Fruit fly (Drosophila melanogaster) whole organism, embryonic: Measurements from ENCODE around the gene sing.

Experiments used
- Antp ChIP-seq: fragments of 200-800 bp; sonication (Bioruptor generic); optimal IDR thresholded peaks from 3 replicates; lab custom pipeline; 2016; ENCODE audit warnings: missing biosample characterization, missing genetic modification characterization
- CG11093 ChIP-seq: fragments of 200-800 bp; sonication (Bioruptor generic); IDR thresholded peaks from 3 replicates; pipeline ENCODE4 v1.3.6; 2022; ENCODE audit warnings: missing biosample characterization, missing genetic modification characterization
- CG11398 ChIP-seq: fragments of 200-800 bp; sonication (Bioruptor generic); optimal IDR thresholded peaks from 2 replicates; lab custom pipeline; 2016; ENCODE audit warnings: missing biosample characterization, missing genetic modification characterization
- CG13123 ChIP-seq: fragments of 200-800 bp; sonication (Bioruptor generic); optimal IDR thresholded peaks from 2 replicates; lab custom pipeline; 2016; ENCODE audit warnings: missing biosample characterization, missing genetic modification characterization
- CG13287 ChIP-seq: fragments of 200-800 bp; sonication (Bioruptor generic); IDR thresholded peaks from 2 replicates; pipeline ENCODE4 v1.3.6; 2022; ENCODE audit warnings: missing biosample characterization, missing genetic modification characterization; ENCODE audit not compliant: partially characterized antibody
- CG14014 ChIP-seq: fragments of 200-800 bp; sonication (Bioruptor generic); IDR thresholded peaks from 2 replicates; pipeline ENCODE4 v1.3.6; 2022; ENCODE audit warnings: missing biosample characterization, missing genetic modification characterization
- CG14441 ChIP-seq: fragments of 200-800 bp; sonication (Bioruptor generic); IDR thresholded peaks from 2 replicates; pipeline ENCODE4 v1.3.6; 2022; ENCODE audit warnings: missing biosample characterization, missing genetic modification characterization
- CG14965 ChIP-seq: fragments of 200-800 bp; sonication (Bioruptor generic); optimal IDR thresholded peaks from 2 replicates; lab custom pipeline; 2016; ENCODE audit warnings: missing biosample characterization, missing genetic modification characterization, borderline replicate concordance
- CG1529 ChIP-seq: fragments of 200-800 bp; sonication (Bioruptor generic); optimal IDR thresholded peaks from 3 replicates; lab custom pipeline; 2018; ENCODE audit warnings: missing biosample characterization, missing genetic modification characterization
- CG1603 ChIP-seq: fragments of 200-800 bp; sonication (Bioruptor generic); optimal IDR thresholded peaks from 2 replicates; lab custom pipeline; 2019; ENCODE audit warnings: missing biosample characterization, mild to moderate bottlenecking, missing genetic modification characterization, moderate library complexity
- CG16863 ChIP-seq: fragments of 200-800 bp; sonication (Bioruptor generic); optimal IDR thresholded peaks from 3 replicates; lab custom pipeline; 2016; ENCODE audit warnings: missing biosample characterization, missing genetic modification characterization
- CG18476 ChIP-seq: fragments of 200-800 bp; sonication (Bioruptor generic); optimal IDR thresholded peaks from 2 replicates; lab custom pipeline; 2016; ENCODE audit warnings: missing biosample characterization, mild to moderate bottlenecking, missing genetic modification characterization
- CG30020 ChIP-seq: fragments of 200-800 bp; optimal IDR thresholded peaks from 2 replicates; lab custom pipeline; 2019; ENCODE audit warnings: missing biosample characterization, mild to moderate bottlenecking, missing genetic modification characterization, moderate library complexity
- CG3065 ChIP-seq: fragments of 200-800 bp; sonication (Bioruptor generic); optimal IDR thresholded peaks from 2 replicates; lab custom pipeline; 2016; ENCODE audit warnings: missing biosample characterization, missing genetic modification characterization
- CG32767 ChIP-seq: fragments of 200-800 bp; sonication (Bioruptor generic); IDR thresholded peaks from 2 replicates; pipeline ENCODE4 v1.3.6; 2022; ENCODE audit warnings: missing biosample characterization, missing genetic modification characterization
- CG34422 ChIP-seq: fragments of 200-800 bp; sonication (Bioruptor generic); IDR thresholded peaks from 3 replicates; pipeline ENCODE4 v1.3.6; 2022; ENCODE audit warnings: missing biosample characterization, missing genetic modification characterization
- CG6272 ChIP-seq: fragments of 200-800 bp; sonication (Bioruptor generic); IDR thresholded peaks from 2 replicates; pipeline ENCODE4 v1.3.6; 2022; ENCODE audit warnings: missing biosample characterization, missing genetic modification characterization
- CG6791 ChIP-seq: fragments of 200-800 bp; sonication (Bioruptor generic); IDR thresholded peaks from 3 replicates; pipeline ENCODE4 v1.3.6; 2022; ENCODE audit warnings: missing biosample characterization, missing genetic modification characterization; ENCODE audit not compliant: partially characterized antibody
- CG6854 ChIP-seq: fragments of 200-800 bp; sonication (Bioruptor generic); optimal IDR thresholded peaks from 3 replicates; lab custom pipeline; 2017; ENCODE audit warnings: missing biosample characterization, mild to moderate bottlenecking, missing genetic modification characterization
- CG8089 ChIP-seq: fragments of 200-800 bp; sonication (Bioruptor generic); optimal IDR thresholded peaks from 3 replicates; lab custom pipeline; 2016; ENCODE audit warnings: missing biosample characterization, missing genetic modification characterization
- CG8290 ChIP-seq, 3 experiments: fragments of 200-800 bp; sonication (Bioruptor generic); optimal IDR thresholded peaks; 2 replicates each; lab custom pipeline; 2016 to 2019; ENCODE audit warnings: missing biosample characterization in 3 of 3, missing genetic modification characterization in 3 of 3, mild to moderate bottlenecking in 2 of 3, moderate library complexity in 1 of 3
- Dek ChIP-seq: fragments of 200-800 bp; sonication (Bioruptor generic); optimal IDR thresholded peaks from 3 replicates; lab custom pipeline; 2019; ENCODE audit warnings: missing biosample characterization, mild to moderate bottlenecking, missing genetic modification characterization, moderate library complexity
- Doc3 ChIP-seq: fragments of 200-800 bp; sonication (Bioruptor generic); IDR thresholded peaks from 3 replicates; pipeline ENCODE4 v1.3.6; 2022; ENCODE audit warnings: missing biosample characterization, missing genetic modification characterization; ENCODE audit not compliant: partially characterized antibody
- Hr3 ChIP-seq: fragments of 200-800 bp; sonication (Bioruptor generic); optimal IDR thresholded peaks from 3 replicates; lab custom pipeline; 2016; ENCODE audit warnings: missing biosample characterization, missing genetic modification characterization
- MESR4 ChIP-seq: fragments of 200-800 bp; sonication (Bioruptor generic); optimal IDR thresholded peaks from 2 replicates; lab custom pipeline; 2018; ENCODE audit warnings: missing biosample characterization, mild to moderate bottlenecking, missing genetic modification characterization, moderate library complexity
- NFAT ChIP-seq: fragments of 200-800 bp; sonication (Bioruptor generic); IDR thresholded peaks from 2 replicates; pipeline ENCODE4 v1.3.6; 2022; ENCODE audit warnings: missing biosample characterization, missing genetic modification characterization
- Oaz ChIP-seq: fragments of 200-800 bp; sonication (Bioruptor generic); IDR thresholded peaks from 2 replicates; pipeline ENCODE4 v1.3.6; 2022; ENCODE audit warnings: missing biosample characterization, missing genetic modification characterization
- Optix ChIP-seq: fragments of 200-800 bp; sonication (Bioruptor generic); IDR thresholded peaks from 3 replicates; pipeline ENCODE4 v1.3.6; 2022; ENCODE audit warnings: missing biosample characterization, missing genetic modification characterization
- Pdp1 ChIP-seq, 2 experiments: fragments of 200-800 bp; sonication (Bioruptor generic); optimal IDR thresholded peaks; 3 replicates each; lab custom pipeline; 2016; ENCODE audit warnings: missing biosample characterization in 2 of 2, missing genetic modification characterization in 2 of 2, mild to moderate bottlenecking in 1 of 2, moderate library complexity in 1 of 2
- Poxn ChIP-seq: fragments of 200-800 bp; sonication (Bioruptor generic); IDR thresholded peaks from 2 replicates; pipeline ENCODE4 v1.3.6; 2022; ENCODE audit warnings: missing biosample characterization, missing genetic modification characterization
- Rfx ChIP-seq: fragments of 200-800 bp; sonication (Bioruptor generic); IDR thresholded peaks from 2 replicates; pipeline ENCODE4 v1.3.6; 2022; ENCODE audit warnings: missing biosample characterization, missing genetic modification characterization
- Scr ChIP-seq: fragments of 200-800 bp; sonication (Bioruptor generic); IDR thresholded peaks from 2 replicates; pipeline ENCODE4 v1.3.6; 2022; ENCODE audit warnings: missing biosample characterization, missing genetic modification characterization; ENCODE audit not compliant: partially characterized antibody
- Ssrp ChIP-seq: fragments of 200-800 bp; sonication (Bioruptor generic); optimal IDR thresholded peaks from 2 replicates; lab custom pipeline; 2018; ENCODE audit warnings: missing biosample characterization, mild to moderate bottlenecking, missing genetic modification characterization, moderate library complexity
- Stat92E ChIP-seq, 3 experiments: fragments of >200 bp in 2 of 3; fragments of 200-800 bp in 1 of 3; sonication (Bioruptor generic) in 1 of 3; optimal IDR thresholded peaks; 2 replicates each; lab custom pipeline; 2017 to 2019; ENCODE audit warnings: missing biosample characterization in 3 of 3, missing genetic modification characterization in 3 of 3, mild to moderate bottlenecking in 1 of 3, moderate library complexity in 1 of 3
- bsh ChIP-seq, 2 experiments: fragments of 200-800 bp; sonication (Bioruptor generic); optimal IDR thresholded peaks; 2 replicates each; lab custom pipeline; 2017 to 2018; ENCODE audit warnings: mild to moderate bottlenecking in 2 of 2, missing biosample characterization in 2 of 2, missing genetic modification characterization in 2 of 2, moderate library complexity in 1 of 2
- cas ChIP-seq: fragments of 200-800 bp; sonication (Bioruptor generic); IDR thresholded peaks from 2 replicates; pipeline ENCODE4 v1.3.6; 2022; ENCODE audit warnings: missing biosample characterization, missing genetic modification characterization
- dimm ChIP-seq: fragments of 200-800 bp; sonication (Bioruptor generic); IDR thresholded peaks from 2 replicates; pipeline ENCODE4 v1.3.6; 2022; ENCODE audit warnings: missing biosample characterization, missing genetic modification characterization
- dmrt11E ChIP-seq: fragments of 200-800 bp; sonication (Bioruptor generic); optimal IDR thresholded peaks from 3 replicates; lab custom pipeline; 2018; ENCODE audit warnings: missing biosample characterization, mild to moderate bottlenecking, missing genetic modification characterization, moderate library complexity
- dpn ChIP-seq, 2 experiments: fragments of 200-800 bp; sonication (Bioruptor generic); optimal IDR thresholded peaks; 3 replicates each; lab custom pipeline; 2016; ENCODE audit warnings: missing biosample characterization in 2 of 2, missing genetic modification characterization in 2 of 2
- fd96Cb ChIP-seq: fragments of 200-800 bp; sonication (Bioruptor generic); optimal IDR thresholded peaks from 2 replicates; lab custom pipeline; 2018; ENCODE audit warnings: missing biosample characterization, mild to moderate bottlenecking, missing genetic modification characterization, moderate library complexity
- fru ChIP-seq: fragments of >200 bp; optimal IDR thresholded peaks from 2 replicates; lab custom pipeline; 2017
- grau ChIP-seq: fragments of 200-800 bp; optimal IDR thresholded peaks from 3 replicates; lab custom pipeline; 2019; ENCODE audit warnings: missing biosample characterization, mild to moderate bottlenecking, missing genetic modification characterization, moderate library complexity
- gsb-n ChIP-seq: fragments of 200-800 bp; sonication (Bioruptor generic); optimal IDR thresholded peaks from 3 replicates; lab custom pipeline; 2018; ENCODE audit warnings: missing biosample characterization, mild to moderate bottlenecking, missing genetic modification characterization
- hbn ChIP-seq: fragments of 200-800 bp; sonication (Bioruptor generic); IDR thresholded peaks from 2 replicates; pipeline ENCODE4 v1.3.6; 2022; ENCODE audit warnings: missing biosample characterization, missing genetic modification characterization; ENCODE audit not compliant: partially characterized antibody
- knrl ChIP-seq: fragments of 200-800 bp; sonication (Bioruptor generic); IDR thresholded peaks from 3 replicates; pipeline ENCODE4 v1.3.6; 2022; ENCODE audit warnings: missing biosample characterization, missing genetic modification characterization; ENCODE audit not compliant: partially characterized antibody
- nau ChIP-seq: fragments of 200-800 bp; sonication (Bioruptor generic); optimal IDR thresholded peaks from 3 replicates; lab custom pipeline; 2017; ENCODE audit warnings: missing biosample characterization, mild to moderate bottlenecking, missing genetic modification characterization, missing genetic modification reagents
- row ChIP-seq: fragments of 200-800 bp; sonication (Bioruptor generic); IDR thresholded peaks from 3 replicates; pipeline ENCODE4 v1.3.6; 2022; ENCODE audit warnings: missing biosample characterization, missing genetic modification characterization
- tna ChIP-seq: fragments of 200-800 bp; sonication (Bioruptor generic); IDR thresholded peaks from 2 replicates; pipeline ENCODE4 v1.3.6; 2022; ENCODE audit warnings: missing biosample characterization, missing genetic modification characterization; ENCODE audit not compliant: partially characterized antibody
- wdn ChIP-seq: fragments of 200-800 bp; sonication (Bioruptor generic); IDR thresholded peaks from 2 replicates; pipeline ENCODE4 v1.3.6; 2022; ENCODE audit warnings: missing biosample characterization, missing genetic modification characterization

Gene sing

dm6 chrX:16637106-16637590 is 41.9 kb upstream of the sing start, which contains the start of gene Rok (continued):
- TF ChIP-seq Optix (GFP tag; lab: Robert Waterston, UW) (no peak), CG13287 (GFP tag; lab: Robert Waterston, UW) (peak; percentile 77), Scr (GFP tag; lab: Robert Waterston, UW) (peak; percentile 81), Oaz (no peak), row (peak; percentile 37; the same call in 2 of the 3 replicates), CG30020 (tag; lab: Kevin White, UChicago) (peak; percentile 46), CG14965 (GFP tag; lab: Kevin White, UChicago) (no peak), dmrt11E (tag; lab: Kevin White, UChicago) (no peak), CG11398 (no peak), fd96Cb (tag; lab: Kevin White, UChicago) (no peak), gsb-n (no peak), Poxn (GFP tag; lab: Robert Waterston, UW) (no peak), dimm (GFP tag; lab: Robert Waterston, UW) (no peak), CG8089 (GFP tag; lab: Kevin White, UChicago) (no peak), Dek (no peak), CG14441 (GFP tag; lab: Robert Waterston, UW) (peak; percentile 7; the same call in 1 of the 2 replicates), CG16863 (GFP tag; lab: Kevin White, UChicago) (no peak), Pdp1 (GFP tag; optimal IDR thresholded peaks at IDR 0.05; lab: Kevin White, UChicago) (peak in 1 of 2 experiments; percentile 46), CG8290 (GFP tag; optimal IDR thresholded peaks at IDR 0.05; lab: Kevin White, UChicago) (no peak), CG8290 (tag; optimal IDR thresholded peaks at IDR 0.05; lab: Kevin White, UChicago) (peak in 1 of 2 experiments; percentile 38), CG3065 (GFP tag; lab: Kevin White, UChicago) (no peak), CG1603 (peak; percentile 61), Rfx (GFP tag; lab: Robert Waterston, UW) (peak; percentile 26; the same call in 1 of the 2 replicates), CG32767 (peak; percentile 24; the same call in 1 of the 2 replicates), CG13123 (GFP tag; lab: Kevin White, UChicago) (no peak), NFAT (GFP tag; lab: Robert Waterston, UW) (0 out of 2 replicates have a peak, but pooled peaks have one; percentile 32), Antp (GFP tag; lab: Kevin White, UChicago) (peak; percentile 9), CG18476 (GFP tag; lab: Kevin White, UChicago) (no peak), Doc3 (GFP tag; lab: Robert Waterston, UW) (peak; percentile 60; the same call in 1 of the 3 replicates), knrl (GFP tag; lab: Robert Waterston, UW) (peak; percentile 83), CG6791 (GFP tag; lab: Robert Waterston, UW) (peak; percentile 87), CG14014 (GFP tag; lab: Robert Waterston, UW) (no peak), CG34422 (GFP tag; lab: Robert Waterston, UW) (peak; percentile 18), Stat92E (GFP tag; optimal IDR thresholded peaks at IDR 0.05; lab: Kevin White, UChicago) (no peak), dpn (GFP tag; optimal IDR thresholded peaks at IDR 0.05; lab: Kevin White, UChicago) (no peak), Ssrp (tag; lab: Kevin White, UChicago) (no peak), CG6854 (GFP tag; lab: Kevin White, UChicago) (peak; percentile 42), grau (tag; lab: Kevin White, UChicago) (no peak), nau (GFP tag; lab: Kevin White, UChicago) (no peak), cas (no peak), wdn (GFP tag; lab: Robert Waterston, UW) (no peak), CG6272 (GFP tag; lab: Robert Waterston, UW) (no peak), CG1529 (GFP tag; lab: Kevin White, UChicago) (no peak), Hr3 (GFP tag; lab: Kevin White, UChicago) (no peak), tna (GFP tag; lab: Robert Waterston, UW) (peak; percentile 58), CG11093 (GFP tag; lab: Robert Waterston, UW) (no peak), fru (no peak), MESR4 (GFP tag; lab: Kevin White, UChicago) (peak; percentile 95), bsh (GFP tag; optimal IDR thresholded peaks at IDR 0.05; lab: Kevin White, UChicago) (no peak), hbn (GFP tag; lab: Robert Waterston, UW) (peak; percentile 69)
